Fruit fly (Drosophila melanogaster) whole organism, prepupa: ENCODE data around the gene CG6470.

Source experiments
- Blimp-1 ChIP-seq: fragments of 200-800 bp; sonication (Bioruptor generic); optimal IDR thresholded peaks from 3 replicates; lab custom pipeline; 2017; ENCODE audit warnings: missing biosample characterization, missing genetic modification characterization, mild to moderate bottlenecking, moderate library complexity, missing genetic modification reagents
- CG11294 ChIP-seq: fragments of 200-800 bp; sonication (Bioruptor generic); IDR thresholded peaks from 2 replicates; pipeline ENCODE4 v1.3.6; 2022; ENCODE audit warnings: missing biosample characterization, missing genetic modification characterization
- CG1621 ChIP-seq: fragments of 200-800 bp; sonication (Bioruptor generic); optimal IDR thresholded peaks from 3 replicates; lab custom pipeline; 2018; ENCODE audit warnings: missing biosample characterization, mild to moderate bottlenecking, missing genetic modification characterization
- CG16779 ChIP-seq: fragments of 200-800 bp; sonication (Bioruptor generic); optimal IDR thresholded peaks from 3 replicates; lab custom pipeline; 2017; ENCODE audit warnings: missing biosample characterization, mild to moderate bottlenecking, missing genetic modification characterization
- CG3032 ChIP-seq: fragments of 200-800 bp; optimal IDR thresholded peaks from 2 replicates; lab custom pipeline; 2019; ENCODE audit warnings: missing biosample characterization, mild to moderate bottlenecking, missing genetic modification characterization, moderate library complexity
- CG32006 ChIP-seq: fragments of 200-800 bp; sonication (Bioruptor generic); optimal IDR thresholded peaks from 3 replicates; lab custom pipeline; 2017; ENCODE audit warnings: missing biosample characterization, mild to moderate bottlenecking, missing genetic modification characterization
- CG34406 ChIP-seq: fragments of 200-800 bp; sonication (Bioruptor generic); optimal IDR thresholded peaks from 3 replicates; lab custom pipeline; 2016; ENCODE audit warnings: missing biosample characterization, missing genetic modification characterization
- CG3919 ChIP-seq: fragments of 200-800 bp; sonication (Bioruptor generic); optimal IDR thresholded peaks from 3 replicates; lab custom pipeline; 2016; ENCODE audit warnings: missing biosample characterization, missing genetic modification characterization
- CG4318 ChIP-seq: fragments of 200-800 bp; sonication (Bioruptor generic); optimal IDR thresholded peaks from 3 replicates; lab custom pipeline; 2017; ENCODE audit warnings: missing biosample characterization, mild to moderate bottlenecking, missing genetic modification characterization
- CG6276 ChIP-seq: fragments of 200-800 bp; sonication (Bioruptor generic); optimal IDR thresholded peaks from 2 replicates; lab custom pipeline; 2017; ENCODE audit warnings: missing biosample characterization, mild to moderate bottlenecking, missing genetic modification characterization
- CG6792 ChIP-seq: fragments of 200-800 bp; sonication (Bioruptor generic); optimal IDR thresholded peaks from 3 replicates; lab custom pipeline; 2016; ENCODE audit warnings: missing biosample characterization, missing genetic modification characterization
- CG6854 ChIP-seq: fragments of 200-800 bp; sonication (Bioruptor generic); optimal IDR thresholded peaks from 2 replicates; lab custom pipeline; 2017; ENCODE audit warnings: missing biosample characterization, mild to moderate bottlenecking, missing genetic modification characterization
- CG7368 ChIP-seq: fragments of 200-800 bp; sonication (Bioruptor generic); optimal IDR thresholded peaks from 3 replicates; lab custom pipeline; 2016; ENCODE audit warnings: missing biosample characterization, missing genetic modification characterization
- CG8119 ChIP-seq: fragments of 200-800 bp; sonication (Bioruptor generic); IDR thresholded peaks from 3 replicates; pipeline ENCODE4 v1.3.6; 2022; ENCODE audit warnings: missing biosample characterization, missing genetic modification characterization
- CG8632 ChIP-seq: fragments of 200-800 bp; sonication (Bioruptor generic); optimal IDR thresholded peaks from 3 replicates; lab custom pipeline; 2016; ENCODE audit warnings: missing biosample characterization, missing genetic modification characterization
- CG9139 ChIP-seq: fragments of 200-800 bp; sonication (Bioruptor generic); optimal IDR thresholded peaks from 3 replicates; lab custom pipeline; 2017; ENCODE audit warnings: missing biosample characterization, mild to moderate bottlenecking, missing genetic modification characterization
- Eip75B ChIP-seq: fragments of 200-800 bp; sonication (Bioruptor generic); optimal IDR thresholded peaks from 3 replicates; lab custom pipeline; 2016; ENCODE audit warnings: missing biosample characterization, missing genetic modification characterization
- Eip78C ChIP-seq: fragments of 200-800 bp; sonication (Bioruptor generic); peaks from one replicate; lab custom pipeline; 2016; ENCODE audit warnings: missing biosample characterization, missing genetic modification characterization
- Ets21C ChIP-seq: fragments of 200-800 bp; sonication (Bioruptor generic); optimal IDR thresholded peaks from 3 replicates; lab custom pipeline; 2016; ENCODE audit warnings: missing biosample characterization, missing genetic modification characterization
- Ets96B ChIP-seq: fragments of 200-800 bp; optimal IDR thresholded peaks from 2 replicates; lab custom pipeline; 2019; ENCODE audit warnings: missing biosample characterization, mild to moderate bottlenecking, missing genetic modification characterization, moderate library complexity
- Gug ChIP-seq: fragments of 200-800 bp; sonication (Bioruptor generic); IDR thresholded peaks from 2 replicates; pipeline ENCODE4 v1.3.6; 2022; ENCODE audit warnings: missing biosample characterization, missing genetic modification characterization
- Hr38 ChIP-seq: sonication (Bioruptor generic); optimal IDR thresholded peaks from 2 replicates; lab custom pipeline; 2016; ENCODE audit warnings: missing biosample characterization, missing genetic modification characterization
- Hr39 ChIP-seq: fragments of 200-800 bp; sonication (Bioruptor generic); optimal IDR thresholded peaks from 2 replicates; lab custom pipeline; 2016; ENCODE audit warnings: missing biosample characterization, missing genetic modification characterization
- Hr4 ChIP-seq: fragments of 200-800 bp; sonication (Bioruptor generic); optimal IDR thresholded peaks from 3 replicates; lab custom pipeline; 2016; ENCODE audit warnings: missing biosample characterization, missing genetic modification characterization
- Lpt ChIP-seq: fragments of 200-800 bp; sonication (Bioruptor generic); optimal IDR thresholded peaks from 3 replicates; lab custom pipeline; 2016; ENCODE audit warnings: missing biosample characterization, missing genetic modification characterization
- Met ChIP-seq: fragments of 200-800 bp; sonication (Bioruptor generic); optimal IDR thresholded peaks from 3 replicates; lab custom pipeline; 2016; ENCODE audit warnings: missing biosample characterization, missing genetic modification characterization
- OdsH ChIP-seq: fragments of 200-800 bp; sonication (Bioruptor generic); optimal IDR thresholded peaks from 3 replicates; lab custom pipeline; 2016; ENCODE audit warnings: missing biosample characterization, missing genetic modification characterization
- Sox102F ChIP-seq: fragments of 200-800 bp; sonication (Bioruptor generic); optimal IDR thresholded peaks from 2 replicates; lab custom pipeline; 2016; ENCODE audit warnings: missing biosample characterization, mild to moderate bottlenecking, missing genetic modification characterization
- Sox14 ChIP-seq: fragments of 200-800 bp; sonication (Bioruptor generic); optimal IDR thresholded peaks from 3 replicates; lab custom pipeline; 2016; ENCODE audit warnings: missing biosample characterization, missing genetic modification characterization
- Sox15 ChIP-seq: fragments of 200-800 bp; sonication (Bioruptor generic); optimal IDR thresholded peaks from 3 replicates; lab custom pipeline; 2016; ENCODE audit warnings: missing biosample characterization, missing genetic modification characterization
- dac ChIP-seq: fragments of 200-800 bp; sonication (Bioruptor generic); optimal IDR thresholded peaks from 2 replicates; lab custom pipeline; 2017; ENCODE audit warnings: missing biosample characterization, mild to moderate bottlenecking, missing genetic modification characterization
- dsx ChIP-seq: fragments of 200-800 bp; optimal IDR thresholded peaks from 3 replicates; lab custom pipeline; 2019; ENCODE audit warnings: missing biosample characterization, mild to moderate bottlenecking, missing genetic modification characterization, moderate library complexity; ENCODE audit not compliant: poor library complexity, severe bottlenecking
- eg ChIP-seq: fragments of 200-800 bp; sonication (Bioruptor generic); IDR thresholded peaks from 3 replicates; pipeline ENCODE4 v1.3.6; 2022; ENCODE audit warnings: missing biosample characterization, missing genetic modification characterization
- fd59A ChIP-seq: fragments of 200-800 bp; sonication (Bioruptor generic); optimal IDR thresholded peaks from 2 replicates; lab custom pipeline; 2017; ENCODE audit warnings: missing biosample characterization, mild to moderate bottlenecking, missing genetic modification characterization, missing genetic modification reagents
- fkh ChIP-seq: fragments of 200-800 bp; sonication (Bioruptor generic); optimal IDR thresholded peaks from 3 replicates; lab custom pipeline; 2017; ENCODE audit warnings: missing biosample characterization, mild to moderate bottlenecking, missing genetic modification characterization, moderate library complexity
- lz ChIP-seq: fragments of 200-800 bp; sonication (Bioruptor generic); optimal IDR thresholded peaks from 3 replicates; lab custom pipeline; 2016; ENCODE audit warnings: missing biosample characterization, missing genetic modification characterization
- net ChIP-seq: fragments of 200-800 bp; sonication (Bioruptor generic); optimal IDR thresholded peaks from 3 replicates; lab custom pipeline; 2016; ENCODE audit warnings: missing biosample characterization, missing genetic modification characterization
- pdm3 ChIP-seq: fragments of 200-800 bp; sonication (Bioruptor generic); optimal IDR thresholded peaks from 3 replicates; lab custom pipeline; 2016; ENCODE audit warnings: missing biosample characterization, missing genetic modification characterization
- salr ChIP-seq, 2 experiments: fragments of 200-800 bp; sonication (Bioruptor generic); optimal IDR thresholded peaks; 3 replicates each; lab custom pipeline; 2016 to 2018; ENCODE audit warnings: missing biosample characterization in 2 of 2, missing genetic modification characterization in 2 of 2, mild to moderate bottlenecking in 1 of 2
- spab ChIP-seq: fragments of 200-800 bp; sonication (Bioruptor generic); optimal IDR thresholded peaks from 2 replicates; lab custom pipeline; 2017; ENCODE audit warnings: missing biosample characterization, mild to moderate bottlenecking, missing genetic modification characterization, missing genetic modification reagents
- ss ChIP-seq, 2 experiments: fragments of 200-800 bp; sonication (Bioruptor generic); optimal IDR thresholded peaks; 2 replicates in 1 of 2; 3 replicates in 1 of 2; lab custom pipeline; 2017 to 2018; ENCODE audit warnings: mild to moderate bottlenecking in 2 of 2, missing biosample characterization in 2 of 2, missing genetic modification characterization in 2 of 2, moderate library complexity in 1 of 2
- svp ChIP-seq: fragments of 200-800 bp; sonication (Bioruptor generic); peaks from one replicate; lab custom pipeline; 2016; ENCODE audit warnings: missing biosample characterization, missing genetic modification characterization
- topi ChIP-seq: fragments of 200-800 bp; sonication (Bioruptor generic); optimal IDR thresholded peaks from 3 replicates; lab custom pipeline; 2016; ENCODE audit warnings: missing biosample characterization, missing genetic modification characterization
- vri ChIP-seq: fragments of 200-800 bp; sonication (Bioruptor generic); optimal IDR thresholded peaks from 3 replicates; lab custom pipeline; 2016; ENCODE audit warnings: missing biosample characterization, mild to moderate bottlenecking, missing genetic modification characterization

Gene CG6470

DNA sequence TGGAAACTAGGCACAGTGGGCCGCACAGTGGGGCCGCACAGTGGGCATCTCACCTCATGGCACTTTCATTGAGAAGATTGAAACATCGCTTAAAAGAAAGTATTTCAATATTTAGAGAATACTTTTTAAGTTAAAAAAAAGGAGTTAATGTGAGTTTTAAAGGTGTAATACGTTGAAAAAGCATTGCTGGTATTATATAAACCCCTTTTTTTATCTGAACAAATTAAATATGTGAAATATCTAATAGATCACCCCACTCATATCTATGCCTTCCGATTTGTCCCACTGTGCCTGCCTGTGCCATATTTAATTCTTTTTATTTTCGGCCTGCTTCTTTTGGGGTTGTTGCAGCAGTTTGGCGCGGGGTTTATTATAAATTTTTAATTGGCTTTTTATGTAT lies 18.6 kb upstream of the CG6470 start (continued):
- TF ChIP-seq CG7368 (GFP tag; lab: Kevin White, UChicago) (no peak), Blimp-1 (GFP tag; lab: Kevin White, UChicago) (no peak), CG9139 (GFP tag; lab: Kevin White, UChicago) (no peak), CG6854 (GFP tag; lab: Kevin White, UChicago) (no peak), Sox15 (GFP tag; lab: Kevin White, UChicago) (no peak), Eip75B (GFP tag; lab: Kevin White, UChicago) (no peak), CG6276 (GFP tag; lab: Kevin White, UChicago) (no peak), pdm3 (peak; percentile 18), fkh (GFP tag; lab: Kevin White, UChicago) (no peak), CG8119 (no peak)
- TF ChIP-seq, all 60 proteins: peak for 21

DNA sequence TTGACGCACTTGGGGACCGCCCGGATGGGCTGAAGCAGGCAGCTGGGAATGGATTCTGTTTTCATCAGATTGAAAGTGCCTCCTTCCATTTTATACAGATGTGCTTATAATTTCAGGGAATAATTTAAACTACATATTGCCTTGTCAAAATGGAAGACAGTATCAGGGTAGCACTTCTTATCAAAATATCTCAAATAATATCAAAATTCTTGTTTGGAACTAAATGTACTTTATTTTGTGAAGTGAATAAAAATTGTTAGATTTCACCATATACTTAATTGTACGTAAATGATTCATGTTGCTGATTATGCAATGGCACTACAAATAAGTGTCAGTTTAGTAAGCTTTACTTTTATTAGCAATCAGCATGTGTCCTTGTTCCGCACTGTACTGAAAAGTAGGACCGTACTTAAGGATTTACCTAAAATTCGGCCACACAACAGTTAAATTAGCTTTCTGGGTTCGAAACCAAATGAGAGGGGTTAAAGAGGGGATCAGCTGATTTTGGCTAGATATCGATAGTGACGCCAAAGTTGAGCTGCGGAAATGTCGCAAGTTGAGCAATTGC lies 13.6 kb upstream of the CG6470 start, which contains the start of the genes CG15042 and CG15047:
CG15042 (minus strand) TSS at position 101 of the 568 bp plus-strand sequence.
CG15047 (plus strand) TSS at position 518 of the 568 bp plus-strand sequence.
- TF ChIP-seq CG6792 (no peak), Hr38 (GFP tag; lab: Kevin White, UChicago) (no peak), CG8119 (no peak), Hr39 (GFP tag; lab: Kevin White, UChicago) (no peak), CG3032 (no peak), CG32006 (GFP tag; lab: Kevin White, UChicago) (no peak), CG3919 (GFP tag; lab: Kevin White, UChicago) (no peak), Gug (no peak), Lpt (GFP tag; lab: Kevin White, UChicago) (no peak), fd59A (GFP tag; lab: Kevin White, UChicago) (no peak), Met (GFP tag; lab: Kevin White, UChicago) (no peak), CG7368 (GFP tag; lab: Kevin White, UChicago) (no peak), Ets96B (tag; lab: Kevin White, UChicago) (no peak), Eip78C (GFP tag; lab: Kevin White, UChicago) (no peak), Hr4 (no peak), net (no peak), Sox102F (GFP tag; lab: Kevin White, UChicago) (no peak), vri (no peak), Sox14 (no peak), CG6854 (GFP tag; lab: Kevin White, UChicago) (no peak)

DNA sequence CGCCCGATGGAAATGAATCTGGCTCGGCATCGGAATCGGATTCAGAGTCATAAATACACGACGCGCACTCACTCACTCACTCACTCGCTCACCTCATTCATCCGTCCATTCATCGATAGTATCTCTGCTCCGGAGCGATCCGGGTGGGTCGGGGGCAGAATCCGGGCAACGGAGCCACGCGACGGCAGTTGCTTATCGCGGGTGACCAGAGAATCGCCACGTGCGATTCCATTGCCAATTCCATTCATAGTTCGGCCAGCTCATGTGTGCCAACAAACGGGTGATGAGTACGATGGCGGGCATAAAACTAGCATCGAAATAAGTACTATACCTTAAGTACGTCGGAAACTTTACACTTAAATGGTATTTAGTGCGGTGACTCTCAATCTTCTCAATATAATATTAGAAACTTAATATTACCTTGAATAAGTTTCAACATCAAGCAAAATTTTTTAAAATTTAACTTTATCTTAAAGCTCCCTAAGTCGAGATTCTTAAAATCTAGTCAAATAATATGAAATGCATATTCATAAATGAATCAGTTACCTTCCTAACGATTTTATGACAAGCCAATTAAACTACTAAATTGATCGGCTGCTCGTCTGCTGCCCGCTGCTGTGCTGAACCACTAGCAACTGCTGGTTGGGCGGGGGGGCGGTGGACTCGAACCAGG lies 10.1 kb upstream of the CG6470 start:
- TF ChIP-seq Eip75B (GFP tag; lab: Kevin White, UChicago) (peak; percentile 51), svp (GFP tag; lab: Kevin White, UChicago) (peak; percentile 77), eg (GFP tag; lab: Robert Waterston, UW) (no peak), Ets96B (tag; lab: Kevin White, UChicago) (peak; percentile 46), CG16779 (tag; lab: Kevin White, UChicago) (peak; percentile 12), net (peak; percentile 52), dac (GFP tag; lab: Kevin White, UChicago) (no peak), lz (GFP tag; lab: Kevin White, UChicago) (peak; percentile 16), ss (GFP tag; optimal IDR thresholded peaks at IDR 0.05; lab: Kevin White, UChicago) (peak; percentile 48 to 62), Lpt (GFP tag; lab: Kevin White, UChicago) (no peak), topi (peak; percentile 31), CG1621 (tag; lab: Kevin White, UChicago) (no peak), Hr39 (GFP tag; lab: Kevin White, UChicago) (peak; percentile 1), CG3032 (peak; percentile 49), Sox14 (peak; percentile 27), Hr38 (GFP tag; lab: Kevin White, UChicago) (no peak), CG34406 (GFP tag; lab: Kevin White, UChicago) (peak; percentile 23), Eip78C (GFP tag; lab: Kevin White, UChicago) (peak; percentile 85), CG8632 (GFP tag; lab: Kevin White, UChicago) (peak; percentile 21), OdsH (GFP tag; lab: Kevin White, UChicago) (peak; percentile 37), Blimp-1 (GFP tag; lab: Kevin White, UChicago) (no peak), CG9139 (GFP tag; lab: Kevin White, UChicago) (no peak), CG4318 (GFP tag; lab: Kevin White, UChicago) (no peak), CG11294 (GFP tag; lab: Robert Waterston, UW) (no peak), Ets21C (GFP tag; lab: Kevin White, UChicago) (no peak), dsx (GFP tag; lab: Kevin White, UChicago) (peak; percentile 29), salr (GFP tag; optimal IDR thresholded peaks at IDR 0.05; lab: Kevin White, UChicago) (peak in 1 of 2 experiments; percentile 37), CG6854 (GFP tag; lab: Kevin White, UChicago) (no peak), Gug (no peak), vri (no peak), spab (GFP tag; lab: Kevin White, UChicago) (peak; percentile 58)
